Worm (Caenorhabditis elegans) whole organism, young adult: ENCODE measurements around the gene Y58A7A.3.
"Not testable (repeated sequence)": the region's sequence is repeated elsewhere in the genome, so short reads cannot be mapped to it uniquely, and the experiment has no call there.

Experiments
- C06A6.2 ChIP-seq: fragments of 200-800 bp; sonication (Bioruptor generic); conservative IDR thresholded peaks from 2 replicates; pipeline ENCODE4 v1.3.6; 2022; ENCODE audit warnings: missing genetic modification characterization, missing compliant biosample characterization
- C17E4.6 ChIP-seq: fragments of 200-800 bp; sonication (Bioruptor generic); IDR thresholded peaks from 2 replicates; pipeline ENCODE4 v1.3.6; 2022; ENCODE audit warnings: missing genetic modification reagents, missing genetic modification characterization, missing compliant biosample characterization
- D2030.7 ChIP-seq: fragments of 200-800 bp; sonication (Bioruptor generic); IDR thresholded peaks from 2 replicates; pipeline ENCODE4 v1.3.6; 2022; ENCODE audit warnings: missing genetic modification reagents, missing genetic modification characterization, missing compliant biosample characterization
- F33H1.4 ChIP-seq: fragments of 200-800 bp; sonication (Bioruptor generic); IDR thresholded peaks from 2 replicates; pipeline ENCODE4 v1.3.6; 2022; ENCODE audit warnings: missing genetic modification reagents, missing genetic modification characterization, missing compliant biosample characterization
- F39B2.1 ChIP-seq: fragments of 200-800 bp; sonication (Bioruptor generic); IDR thresholded peaks from 2 replicates; pipeline ENCODE4 v1.3.6; 2022; ENCODE audit warnings: missing genetic modification reagents, missing genetic modification characterization, missing compliant biosample characterization
- K11D2.4 ChIP-seq: fragments of 200-800 bp; sonication (Bioruptor generic); IDR thresholded peaks from 2 replicates; pipeline ENCODE4 v1.3.6; 2022; ENCODE audit warnings: missing genetic modification reagents, missing genetic modification characterization, missing compliant biosample characterization
- Y53G8AR.9 ChIP-seq: fragments of 200-800 bp; sonication (Bioruptor generic); conservative IDR thresholded peaks from 2 replicates; pipeline ENCODE4 v1.3.6; 2022; ENCODE audit warnings: missing genetic modification reagents, missing genetic modification characterization, missing compliant biosample characterization
- Y67H2A.10 ChIP-seq: fragments of 200-800 bp; sonication (Bioruptor generic); conservative IDR thresholded peaks from 2 replicates; pipeline ENCODE4 v1.3.6; 2022; ENCODE audit warnings: missing genetic modification reagents, missing genetic modification characterization, missing compliant biosample characterization
- aptf-2 ChIP-seq: fragments of 200-800 bp; sonication (Bioruptor generic); conservative IDR thresholded peaks from 2 replicates; pipeline ENCODE4 v1.3.6; 2022; ENCODE audit warnings: missing genetic modification reagents, missing genetic modification characterization, missing compliant biosample characterization
- attf-3 ChIP-seq: fragments of 200-800 bp; sonication (Bioruptor generic); conservative IDR thresholded peaks from 2 replicates; pipeline ENCODE4 v1.3.6; 2022; ENCODE audit warnings: missing genetic modification reagents, missing genetic modification characterization, missing compliant biosample characterization
- attf-6 ChIP-seq: fragments of 200-800 bp; sonication (Bioruptor generic); IDR thresholded peaks from 2 replicates; pipeline ENCODE4 v1.3.6; 2022; ENCODE audit warnings: missing genetic modification reagents, missing genetic modification characterization, missing compliant biosample characterization
- bed-2 ChIP-seq: fragments of 200-800 bp; sonication (Bioruptor generic); IDR thresholded peaks from 2 replicates; pipeline ENCODE4 v1.3.6; 2022; ENCODE audit warnings: missing genetic modification reagents, missing genetic modification characterization, missing compliant biosample characterization
- cebp-1 ChIP-seq, 2 experiments: fragments of 200-800 bp in 1 of 2; sonication (Bioruptor generic) in 1 of 2; sonication (generic microtip) in 1 of 2; IDR thresholded peaks in 1 of 2; optimal IDR thresholded peaks in 1 of 2; 2 replicates each; pipeline versions ENCODE4 v1.3.6 to Lab custom; 2017 to 2022; ENCODE audit warnings: missing compliant biosample characterization in 2 of 2, missing genetic modification characterization in 2 of 2, mild to moderate bottlenecking in 1 of 2, missing genetic modification reagents in 1 of 2, moderate library complexity in 1 of 2
- cebp-2 ChIP-seq: fragments of 200-800 bp; sonication (Bioruptor generic); IDR thresholded peaks from 2 replicates; pipeline ENCODE4 v1.3.6; 2022; ENCODE audit warnings: missing genetic modification characterization, missing compliant biosample characterization
- ceh-100 ChIP-seq: fragments of 200-800 bp; sonication (Bioruptor generic); IDR thresholded peaks from 2 replicates; pipeline ENCODE4 v1.3.6; 2022; ENCODE audit warnings: missing genetic modification reagents, missing genetic modification characterization, missing compliant biosample characterization
- ceh-58 ChIP-seq: fragments of 200-800 bp; sonication (Bioruptor generic); IDR thresholded peaks from 2 replicates; pipeline ENCODE4 v1.3.6; 2022; ENCODE audit warnings: missing genetic modification characterization, missing compliant biosample characterization
- ceh-91 ChIP-seq: fragments of 200-800 bp; sonication (Bioruptor generic); IDR thresholded peaks from 2 replicates; pipeline ENCODE4 v1.3.6; 2022; ENCODE audit warnings: missing genetic modification reagents, missing genetic modification characterization, missing compliant biosample characterization
- dox-1 ChIP-seq: fragments of 200-800 bp; sonication (Bioruptor generic); IDR thresholded peaks from 2 replicates; pipeline ENCODE4 v1.3.6; 2022; ENCODE audit warnings: missing genetic modification reagents, missing genetic modification characterization, missing compliant biosample characterization
- egl-18 ChIP-seq: fragments of 200-800 bp; sonication (Bioruptor generic); IDR thresholded peaks from 2 replicates; pipeline ENCODE4 v1.3.6; 2022; ENCODE audit warnings: missing genetic modification reagents, missing genetic modification characterization, missing compliant biosample characterization
- egl-44 ChIP-seq: fragments of 200-800 bp; sonication (Bioruptor generic); IDR thresholded peaks from 2 replicates; pipeline ENCODE4 v1.3.6; 2022; ENCODE audit warnings: missing genetic modification reagents, missing genetic modification characterization, missing compliant biosample characterization
- egrh-3 ChIP-seq: fragments of 200-800 bp; sonication (Bioruptor generic); IDR thresholded peaks from 2 replicates; pipeline ENCODE4 v1.3.6; 2022; ENCODE audit warnings: missing genetic modification reagents, missing genetic modification characterization, missing compliant biosample characterization
- ekl-4 ChIP-seq: fragments of 200-800 bp; sonication (Bioruptor generic); IDR thresholded peaks from 2 replicates; pipeline ENCODE4 v1.3.6; 2022; ENCODE audit warnings: missing genetic modification reagents, missing genetic modification characterization, missing compliant biosample characterization
- hmg-1.2 ChIP-seq: fragments of 200-800 bp; sonication (Bioruptor generic); IDR thresholded peaks from 2 replicates; pipeline ENCODE4 v1.3.6; 2022; ENCODE audit warnings: missing genetic modification reagents, missing genetic modification characterization, missing compliant biosample characterization
- hmg-20 ChIP-seq: fragments of 200-800 bp; sonication (Bioruptor generic); IDR thresholded peaks from 2 replicates; pipeline ENCODE4 v1.3.6; 2022; ENCODE audit warnings: missing genetic modification reagents, missing genetic modification characterization, missing compliant biosample characterization
- hsf-1 ChIP-seq: fragments of 200-800 bp; sonication (Bioruptor generic); IDR thresholded peaks from 2 replicates; pipeline ENCODE4 v1.3.6; 2022; ENCODE audit warnings: missing genetic modification reagents, missing genetic modification characterization, missing compliant biosample characterization
- let-526 ChIP-seq: fragments of 200-800 bp; sonication (Bioruptor generic); IDR thresholded peaks from 2 replicates; pipeline ENCODE4 v1.3.6; 2022; ENCODE audit warnings: missing genetic modification reagents, missing genetic modification characterization, missing compliant biosample characterization
- lin-26 ChIP-seq: fragments of 200-800 bp; sonication (Bioruptor generic); IDR thresholded peaks from 2 replicates; pipeline ENCODE4 v1.3.6; 2022; ENCODE audit warnings: missing genetic modification reagents, missing genetic modification characterization, missing compliant biosample characterization
- lir-1 ChIP-seq: fragments of 200-800 bp; sonication (Bioruptor generic); conservative IDR thresholded peaks from 2 replicates; pipeline ENCODE4 v1.3.6; 2022; ENCODE audit warnings: missing genetic modification reagents, missing genetic modification characterization, missing compliant biosample characterization
- lsl-1 ChIP-seq: fragments of 200-800 bp; sonication (Bioruptor generic); optimal IDR thresholded peaks from 2 replicates; lab custom pipeline; 2018; ENCODE audit warnings: mild to moderate bottlenecking, missing genetic modification characterization, moderate library complexity, missing compliant biosample characterization
- madf-6 ChIP-seq: fragments of 200-800 bp; sonication (Bioruptor generic); IDR thresholded peaks from 2 replicates; pipeline ENCODE4 v1.3.6; 2022; ENCODE audit warnings: missing genetic modification reagents, missing genetic modification characterization, missing compliant biosample characterization
- madf-8 ChIP-seq: fragments of 200-800 bp; sonication (Bioruptor generic); conservative IDR thresholded peaks from 2 replicates; pipeline ENCODE4 v1.3.6; 2022; ENCODE audit warnings: missing genetic modification reagents, missing genetic modification characterization, missing compliant biosample characterization
- mcd-1 ChIP-seq: fragments of 200-800 bp; sonication (Bioruptor generic); IDR thresholded peaks from 2 replicates; pipeline ENCODE4 v1.3.6; 2022; ENCODE audit warnings: missing genetic modification reagents, missing genetic modification characterization, missing compliant biosample characterization
- nfyb-1 ChIP-seq: fragments of 200-800 bp; sonication (Bioruptor generic); IDR thresholded peaks from 2 replicates; pipeline ENCODE4 v1.3.6; 2022; ENCODE audit warnings: missing genetic modification reagents, missing genetic modification characterization, missing compliant biosample characterization
- pbrm-1 ChIP-seq: fragments of 200-800 bp; sonication (Bioruptor generic); IDR thresholded peaks from 2 replicates; pipeline ENCODE4 v1.3.6; 2022; ENCODE audit warnings: missing genetic modification reagents, missing genetic modification characterization, missing compliant biosample characterization
- rcor-1 ChIP-seq: fragments of 200-800 bp; sonication (Bioruptor generic); IDR thresholded peaks from 2 replicates; pipeline ENCODE4 v1.3.6; 2022; ENCODE audit warnings: missing genetic modification reagents, missing genetic modification characterization, missing compliant biosample characterization
- sea-2 ChIP-seq: fragments of 200-800 bp; sonication (Bioruptor generic); IDR thresholded peaks from 2 replicates; pipeline ENCODE4 v1.3.6; 2022; ENCODE audit warnings: missing genetic modification characterization, missing compliant biosample characterization
- xnd-1 ChIP-seq: sonication (generic microtip); optimal IDR thresholded peaks from 2 replicates; lab custom pipeline; 2016; ENCODE audit warnings: missing genotype, missing genetic modification reagents, missing genetic modification characterization, missing compliant biosample characterization
- ztf-18 ChIP-seq: sonication (generic microtip); optimal IDR thresholded peaks from 2 replicates; lab custom pipeline; 2016; ENCODE audit warnings: missing genotype, mild to moderate bottlenecking, missing genetic modification characterization, missing compliant biosample characterization
- ztf-25 ChIP-seq: fragments of 200-800 bp; sonication (Bioruptor generic); IDR thresholded peaks from 2 replicates; pipeline ENCODE4 v1.3.6; 2022; ENCODE audit warnings: missing genetic modification reagents, missing genetic modification characterization, missing compliant biosample characterization
- ztf-28 ChIP-seq: fragments of 200-800 bp; sonication (Bioruptor generic); IDR thresholded peaks from 2 replicates; pipeline ENCODE4 v1.3.6; 2022; ENCODE audit warnings: missing genetic modification reagents, missing genetic modification characterization, missing compliant biosample characterization

Gene Y58A7A.3

DNA sequence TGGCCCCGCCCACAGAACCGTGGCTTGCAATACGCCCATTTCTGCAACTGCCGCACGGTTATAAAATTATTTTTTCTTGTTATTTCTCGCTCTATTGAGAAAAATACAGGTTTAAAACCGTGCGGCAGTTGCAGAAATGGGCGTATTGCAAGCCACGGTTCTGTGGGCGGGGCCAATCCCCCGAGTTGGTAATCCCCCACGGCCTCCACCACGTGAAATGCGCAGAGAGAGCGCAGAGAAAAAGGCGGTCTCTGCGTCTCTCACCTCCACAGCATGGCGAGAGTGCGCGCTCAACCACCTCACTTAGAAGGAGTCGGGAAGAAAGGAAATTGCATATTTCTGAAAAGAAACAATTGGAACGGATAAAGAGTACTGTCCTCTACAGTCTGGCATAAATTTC is 33.5 kb downstream of the Y58A7A.3 start:
- peak; percentile 60 for TF ChIP-seq madf-8
- peak; percentile 75 for TF ChIP-seq madf-6 (GFP tag; lab: Robert Waterston, UW)
- TF ChIP-seq D2030.7 (GFP tag; lab: Robert Waterston, UW), result peak; percentile 78
- TF ChIP-seq nfyb-1 (GFP tag; lab: Robert Waterston, UW), result peak; percentile 93
- peak; percentile 15; the same call in 1 of the 2 replicates for TF ChIP-seq attf-6 (GFP tag; lab: Robert Waterston, UW)
- TF ChIP-seq rcor-1 (GFP tag; lab: Robert Waterston, UW), result peak; percentile 86
- peak; percentile 71; the same call in 1 of the 2 replicates for TF ChIP-seq bed-2 (GFP tag; lab: Robert Waterston, UW)
- TF ChIP-seq Y53G8AR.9 (GFP tag; lab: Robert Waterston, UW), result peak; percentile 77
- peak; percentile 25; the same call in 1 of the 2 replicates for TF ChIP-seq hsf-1 (GFP tag; lab: Robert Waterston, UW)
- 0 out of 2 replicates have a peak, but pooled peaks have one; percentile 38 for TF ChIP-seq Y67H2A.10
- peak; percentile 64 for TF ChIP-seq C17E4.6 (GFP tag; lab: Robert Waterston, UW)
- peak; percentile 51; the same call in 1 of the 2 replicates for TF ChIP-seq egl-44 (GFP tag; lab: Robert Waterston, UW)
- peak; percentile 70 for TF ChIP-seq F33H1.4
- TF ChIP-seq ekl-4 (GFP tag; lab: Robert Waterston, UW), result peak; percentile 86
- TF ChIP-seq ceh-100 (GFP tag; lab: Robert Waterston, UW), result peak; percentile 93
- peak; percentile 76 for TF ChIP-seq aptf-2 (GFP tag; lab: Robert Waterston, UW)
- TF ChIP-seq egrh-3, result peak; percentile 87
- peak; percentile 78 for TF ChIP-seq ztf-18 (tag; lab: Kevin White, UChicago)
- TF ChIP-seq attf-3 (GFP tag; lab: Robert Waterston, UW), result peak; percentile 68
- TF ChIP-seq ztf-25 (GFP tag; lab: Robert Waterston, UW), result 0 out of 2 replicates have a peak, but pooled peaks have one; percentile 51
- peak; percentile 66; the same call in 1 of the 2 replicates for TF ChIP-seq lin-26 (GFP tag; lab: Robert Waterston, UW)
- 0 out of 2 replicates have a peak, but pooled peaks have one; percentile 66 for TF ChIP-seq cebp-2 (GFP tag; lab: Robert Waterston, UW)
- peak; percentile 91 for TF ChIP-seq C06A6.2
- TF ChIP-seq sea-2 (GFP tag; lab: Robert Waterston, UW), result peak; percentile 82; the same call in 1 of the 2 replicates
- TF ChIP-seq cebp-1 (GFP tag; IDR thresholded peaks at IDR 0.05; lab: Robert Waterston, UW), result peak; percentile 66; the same call in 1 of the 2 replicates
- TF ChIP-seq cebp-1 (tag; optimal IDR thresholded peaks at IDR 0.05; lab: Kevin White, UChicago), result not testable (repeated sequence)
- peak; percentile 95 for TF ChIP-seq mcd-1 (GFP tag; lab: Robert Waterston, UW)
- peak; percentile 41; the same call in 1 of the 2 replicates for TF ChIP-seq lir-1 (GFP tag; lab: Robert Waterston, UW)
- peak; percentile 82 for TF ChIP-seq let-526 (GFP tag; lab: Robert Waterston, UW)
- peak; percentile 81; the same call in 1 of the 2 replicates for TF ChIP-seq hmg-20 (GFP tag; lab: Robert Waterston, UW)
- 0 out of 2 replicates have a peak, but pooled peaks have one; percentile 27 for TF ChIP-seq ceh-58 (GFP tag; lab: Robert Waterston, UW)
- peak; percentile 95 for TF ChIP-seq dox-1 (GFP tag; lab: Robert Waterston, UW)
- TF ChIP-seq ztf-28 (GFP tag; lab: Robert Waterston, UW), result peak; percentile 83
- peak; percentile 96 for TF ChIP-seq hmg-1.2 (GFP tag; lab: Robert Waterston, UW)
- TF ChIP-seq pbrm-1, result peak; percentile 95
- peak; percentile 83 for TF ChIP-seq egl-18 (GFP tag; lab: Robert Waterston, UW)
- peak; percentile 79 for TF ChIP-seq ceh-91 (GFP tag; lab: Robert Waterston, UW)
- TF ChIP-seq K11D2.4 (GFP tag; lab: Robert Waterston, UW), result peak; percentile 92

DNA sequence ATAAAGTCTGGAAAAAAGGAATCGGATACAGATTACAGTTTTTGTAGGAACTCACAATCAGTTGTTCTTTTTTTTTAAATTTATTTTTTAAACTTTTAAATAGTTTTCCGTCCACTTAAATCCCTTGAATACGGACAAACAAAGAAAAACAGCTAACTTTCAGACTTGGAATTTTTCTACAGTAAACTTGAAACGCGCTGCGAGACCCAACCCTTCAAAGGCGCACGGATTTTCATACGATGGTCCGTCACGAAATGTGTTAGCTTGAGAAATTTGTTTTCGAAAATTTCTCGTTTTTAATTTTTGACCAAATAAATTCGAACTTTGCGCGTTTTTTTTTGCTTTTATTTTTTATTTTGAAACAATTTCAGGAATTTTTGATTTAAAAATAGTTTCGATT is 34.1 kb downstream of the Y58A7A.3 start:
- TF ChIP-seq F33H1.4, result peak; percentile 60
- TF ChIP-seq xnd-1, result peak; percentile 58
- peak; percentile 42 for TF ChIP-seq lsl-1
- TF ChIP-seq madf-8, result peak; percentile 68
- no peak for TF ChIP-seq F39B2.1 (GFP tag; lab: Robert Waterston, UW)
